Fruit fly (Drosophila melanogaster) whole organism, embryonic: ENCODE data around the gene RpS7.

ENCODE experiments used
- Awh ChIP-seq: fragments of 200-800 bp; sonication (Bioruptor generic); IDR thresholded peaks from 2 replicates; pipeline ENCODE4, ENCODE4 v1.3.6; 2022; ENCODE audit warnings: missing biosample characterization, missing genetic modification characterization
- Blimp-1 ChIP-seq: fragments of 200-800 bp; sonication (Bioruptor generic); optimal IDR thresholded peaks from 3 replicates; lab custom pipeline; 2018; ENCODE audit warnings: missing biosample characterization, missing genetic modification characterization, mild to moderate bottlenecking, moderate library complexity, missing genetic modification reagents
- CG10462 ChIP-seq: fragments of 200-800 bp; sonication (Bioruptor generic); optimal IDR thresholded peaks from 2 replicates; lab custom pipeline; 2016; ENCODE audit warnings: missing biosample characterization, missing genetic modification characterization
- CG10979 ChIP-seq: fragments of 200-800 bp; sonication (Bioruptor generic); optimal IDR thresholded peaks from 2 replicates; lab custom pipeline; 2018; ENCODE audit warnings: missing biosample characterization, mild to moderate bottlenecking, missing genetic modification characterization, moderate library complexity
- CG11504 ChIP-seq: fragments of 200-800 bp; sonication (Bioruptor generic); optimal IDR thresholded peaks from 3 replicates; lab custom pipeline; 2019; ENCODE audit warnings: missing biosample characterization, mild to moderate bottlenecking, missing genetic modification characterization, moderate library complexity
- CG12391 ChIP-seq: fragments of 200-800 bp; sonication (Bioruptor generic); optimal IDR thresholded peaks from 3 replicates; lab custom pipeline; 2018; ENCODE audit warnings: missing biosample characterization, mild to moderate bottlenecking, missing genetic modification characterization, moderate library complexity
- CG13775 ChIP-seq: fragments of 200-800 bp; sonication (Bioruptor generic); optimal IDR thresholded peaks from 3 replicates; lab custom pipeline; 2017; ENCODE audit warnings: missing biosample characterization, mild to moderate bottlenecking, missing genetic modification characterization
- CG14710 ChIP-seq: fragments of 200-800 bp; sonication (Bioruptor generic); optimal IDR thresholded peaks from 3 replicates; lab custom pipeline; 2019; ENCODE audit warnings: missing biosample characterization, mild to moderate bottlenecking, missing genetic modification characterization, moderate library complexity
- CG16863 ChIP-seq: fragments of 200-800 bp; sonication (Bioruptor generic); optimal IDR thresholded peaks from 3 replicates; lab custom pipeline; 2016; ENCODE audit warnings: missing biosample characterization, missing genetic modification characterization
- CG17359 ChIP-seq: fragments of 200-800 bp; sonication (Bioruptor generic); optimal IDR thresholded peaks from 3 replicates; lab custom pipeline; 2018; ENCODE audit warnings: missing biosample characterization, mild to moderate bottlenecking, missing genetic modification characterization, moderate library complexity
- CG17361 ChIP-seq: fragments of 200-800 bp; sonication (Bioruptor generic); IDR thresholded peaks from 3 replicates; pipeline ENCODE4 v1.3.6; 2022; ENCODE audit warnings: missing biosample characterization, missing genetic modification characterization
- CG17568 ChIP-seq: fragments of 200-800 bp; sonication (Bioruptor generic); optimal IDR thresholded peaks from 2 replicates; lab custom pipeline; 2018; ENCODE audit warnings: missing biosample characterization, mild to moderate bottlenecking, missing genetic modification characterization, moderate library complexity
- CG2129 ChIP-seq: fragments of 200-800 bp; sonication (Bioruptor generic); IDR thresholded peaks from 2 replicates; pipeline ENCODE4 v1.3.6; 2022; ENCODE audit warnings: missing biosample characterization, missing genetic modification characterization; ENCODE audit not compliant: partially characterized antibody
- CG2202 ChIP-seq: fragments of 200-800 bp; sonication (Bioruptor generic); optimal IDR thresholded peaks from 2 replicates; lab custom pipeline; 2018; ENCODE audit warnings: missing biosample characterization, mild to moderate bottlenecking, missing genetic modification characterization
- CG2712 ChIP-seq: fragments of 200-800 bp; optimal IDR thresholded peaks from 3 replicates; lab custom pipeline; 2019; ENCODE audit warnings: missing biosample characterization, mild to moderate bottlenecking, missing genetic modification characterization, moderate library complexity
- CG30431 ChIP-seq: fragments of 200-800 bp; sonication (Bioruptor generic); optimal IDR thresholded peaks from 2 replicates; lab custom pipeline; 2017; ENCODE audit warnings: missing biosample characterization, missing genetic modification characterization
- CG32772 ChIP-seq: fragments of 200-800 bp; sonication (Bioruptor generic); IDR thresholded peaks from 2 replicates; pipeline ENCODE4 v1.3.6; 2022; ENCODE audit warnings: missing biosample characterization, missing genetic modification characterization
- CG4424 ChIP-seq: fragments of 200-800 bp; sonication (Bioruptor generic); optimal IDR thresholded peaks from 3 replicates; lab custom pipeline; 2016; ENCODE audit warnings: missing biosample characterization, missing genetic modification characterization
- CG4854 ChIP-seq: fragments of 200-800 bp; sonication (Bioruptor generic); optimal IDR thresholded peaks from 2 replicates; lab custom pipeline; 2016; ENCODE audit warnings: missing biosample characterization, missing genetic modification characterization, inconsistent platforms
- CG8388 ChIP-seq: fragments of 200-800 bp; sonication (Bioruptor generic); optimal IDR thresholded peaks from 2 replicates; lab custom pipeline; 2019; ENCODE audit warnings: missing biosample characterization, mild to moderate bottlenecking, missing genetic modification characterization, moderate library complexity
- CTCF ChIP-seq: fragments of 200-800 bp; sonication (Bioruptor generic); optimal IDR thresholded peaks from 2 replicates; lab custom pipeline; 2017; ENCODE audit warnings: missing biosample characterization, mild to moderate bottlenecking, missing genetic modification characterization, moderate library complexity
- Hmr ChIP-seq: fragments of 200-800 bp; sonication (Bioruptor generic); optimal IDR thresholded peaks from 3 replicates; lab custom pipeline; 2017; ENCODE audit warnings: mild to moderate bottlenecking, missing biosample characterization, missing genetic modification reagents, missing genetic modification characterization
- Jarid2 ChIP-seq: fragments of 200-800 bp; sonication (Bioruptor generic); optimal IDR thresholded peaks from 3 replicates; lab custom pipeline; 2017; ENCODE audit warnings: mild to moderate bottlenecking, missing biosample characterization, missing genetic modification reagents, missing genetic modification characterization
- Side ChIP-seq: fragments of 200-800 bp; sonication (Bioruptor generic); optimal IDR thresholded peaks from 2 replicates; lab custom pipeline; 2016; ENCODE audit warnings: missing biosample characterization, missing genetic modification characterization
- Sox100B ChIP-seq: fragments of 200-800 bp; sonication (Bioruptor generic); optimal IDR thresholded peaks from 3 replicates; lab custom pipeline; 2018; ENCODE audit warnings: missing biosample characterization, mild to moderate bottlenecking, missing genetic modification characterization
- Xrp1 ChIP-seq: fragments of 200-800 bp; sonication (Bioruptor generic); IDR thresholded peaks from 2 replicates; pipeline ENCODE4 v1.3.6; 2022; ENCODE audit warnings: missing biosample characterization, missing genetic modification characterization
- amos ChIP-seq: fragments of 200-800 bp; sonication (Bioruptor generic); IDR thresholded peaks from 2 replicates; pipeline ENCODE4 v1.3.6; 2022; ENCODE audit warnings: missing biosample characterization, missing genetic modification characterization; ENCODE audit not compliant: partially characterized antibody
- ash1 ChIP-seq: fragments of 200-800 bp; sonication (Bioruptor generic); optimal IDR thresholded peaks from 2 replicates; lab custom pipeline; 2018; ENCODE audit warnings: missing biosample characterization, mild to moderate bottlenecking, missing genetic modification characterization
- chinmo ChIP-seq: fragments of 200-800 bp; sonication (Bioruptor generic); IDR thresholded peaks from 4 replicates; pipeline ENCODE4 v1.3.6; 2022; ENCODE audit warnings: missing biosample characterization, missing genetic modification characterization; ENCODE audit not compliant: partially characterized antibody
- ci ChIP-seq: fragments of 200-800 bp; sonication (Bioruptor generic); IDR thresholded peaks from 3 replicates; pipeline ENCODE4 v1.3.6; 2022; ENCODE audit warnings: missing biosample characterization, missing genetic modification characterization
- corto ChIP-seq: fragments of 200-800 bp; sonication (Bioruptor generic); optimal IDR thresholded peaks from 2 replicates; lab custom pipeline; 2016; ENCODE audit warnings: missing biosample characterization, mild to moderate bottlenecking, missing genetic modification characterization, moderate library complexity
- crc ChIP-seq: fragments of 200-800 bp; sonication (Bioruptor generic); optimal IDR thresholded peaks from 2 replicates; lab custom pipeline; 2016; ENCODE audit warnings: missing biosample characterization, missing genetic modification characterization
- dmrt11E ChIP-seq: fragments of 200-800 bp; sonication (Bioruptor generic); optimal IDR thresholded peaks from 3 replicates; lab custom pipeline; 2018; ENCODE audit warnings: missing biosample characterization, mild to moderate bottlenecking, missing genetic modification characterization, moderate library complexity
- grau ChIP-seq: fragments of 200-800 bp; optimal IDR thresholded peaks from 3 replicates; lab custom pipeline; 2019; ENCODE audit warnings: missing biosample characterization, mild to moderate bottlenecking, missing genetic modification characterization, moderate library complexity
- gt ChIP-seq: fragments of 200-800 bp; sonication (Bioruptor generic); IDR thresholded peaks from 2 replicates; pipeline ENCODE4 v1.3.6; 2022; ENCODE audit warnings: missing biosample characterization, missing genetic modification characterization
- ham ChIP-seq: fragments of 200-800 bp; sonication (Bioruptor generic); IDR thresholded peaks from 2 replicates; pipeline ENCODE4 v1.3.6; 2022; ENCODE audit warnings: missing biosample characterization, missing genetic modification characterization
- insv ChIP-seq, 2 experiments: fragments of 200-800 bp; sonication (Bioruptor generic); optimal IDR thresholded peaks; 3 replicates each; lab custom pipeline; 2016 to 2018; ENCODE audit warnings: missing biosample characterization in 2 of 2, missing genetic modification characterization in 2 of 2
- lov ChIP-seq, 2 experiments: fragments of 200-800 bp in 1 of 2; fragments of >200 bp in 1 of 2; sonication (Bioruptor generic) in 1 of 2; IDR thresholded peaks in 1 of 2; optimal IDR thresholded peaks in 1 of 2; 2 replicates in 1 of 2; 3 replicates in 1 of 2; pipeline versions ENCODE4 v1.3.6 to Lab custom; 2017 to 2022; ENCODE audit warnings: missing biosample characterization in 1 of 2, missing genetic modification characterization in 1 of 2
- nmo ChIP-seq: fragments of 200-800 bp; sonication (Bioruptor generic); optimal IDR thresholded peaks from 2 replicates; lab custom pipeline; 2018; ENCODE audit warnings: missing biosample characterization, mild to moderate bottlenecking, missing genetic modification characterization, moderate library complexity
- onecut ChIP-seq: fragments of 200-800 bp; sonication (Bioruptor generic); IDR thresholded peaks from 2 replicates; pipeline ENCODE4 v1.3.6; 2022; ENCODE audit warnings: missing biosample characterization, missing genetic modification characterization
- prd ChIP-seq, 3 experiments: fragments of >200 bp in 2 of 3; fragments of 200-800 bp in 1 of 3; sonication (Bioruptor generic) in 1 of 3; optimal IDR thresholded peaks in 2 of 3; IDR thresholded peaks in 1 of 3; 2 replicates in 2 of 3; 3 replicates in 1 of 3; pipeline versions ENCODE4 v1.3.6 to Lab custom; 2017 to 2022; ENCODE audit warnings: missing biosample characterization in 1 of 3, missing genetic modification characterization in 1 of 3
- sens ChIP-seq: fragments of 200-800 bp; sonication (Bioruptor generic); peaks from one replicate; lab custom pipeline; 2016; ENCODE audit warnings: missing biosample characterization, missing genetic modification characterization
- sug ChIP-seq: fragments of 200-800 bp; optimal IDR thresholded peaks from 2 replicates; lab custom pipeline; 2019; ENCODE audit warnings: missing biosample characterization, mild to moderate bottlenecking, missing genetic modification characterization, moderate library complexity
- tap ChIP-seq: fragments of 200-800 bp; optimal IDR thresholded peaks from 3 replicates; lab custom pipeline; 2019; ENCODE audit warnings: missing biosample characterization, mild to moderate bottlenecking, missing genetic modification characterization, moderate library complexity
- unpg ChIP-seq: fragments of 200-800 bp; sonication (Bioruptor generic); optimal IDR thresholded peaks from 3 replicates; lab custom pipeline; 2018; ENCODE audit warnings: missing biosample characterization, mild to moderate bottlenecking, missing genetic modification characterization, moderate library complexity
- vvl ChIP-seq: fragments of 200-800 bp; sonication (Bioruptor generic); IDR thresholded peaks from 2 replicates; pipeline ENCODE4 v1.3.6; 2022; ENCODE audit warnings: missing biosample characterization, missing genetic modification characterization

RpS7 gene

dm6 chr3R:30256233-30256632 is 47.4 kb upstream of the RpS7 start (continued):
- TF ChIP-seq Hmr (GFP tag; lab: Kevin White, UChicago) (no peak), sens (peak; percentile 73), nmo (peak; percentile 6), CG2712 (tag; lab: Kevin White, UChicago) (peak; percentile 22), CG16863 (no peak), vvl (GFP tag; lab: Robert Waterston, UW) (peak; percentile 34; the same call in 1 of the 2 replicates), ci (GFP tag; lab: Robert Waterston, UW) (0 out of 3 replicates have a peak, but pooled peaks have one; percentile 21), Jarid2 (GFP tag; lab: Kevin White, UChicago) (no peak), CG32772 (GFP tag; lab: Robert Waterston, UW) (0 out of 2 replicates have a peak, but pooled peaks have one; percentile 21), ham (GFP tag; lab: Robert Waterston, UW) (no peak), chinmo (GFP tag; lab: Robert Waterston, UW) (no peak), dmrt11E (peak; percentile 30), Sox100B (GFP tag; lab: Kevin White, UChicago) (no peak), CG10979 (tag; lab: Kevin White, UChicago) (peak; percentile 7), CG2129 (no peak), Xrp1 (GFP tag; lab: Robert Waterston, UW) (0 out of 2 replicates have a peak, but pooled peaks have one; percentile 23), grau (tag; lab: Kevin White, UChicago) (no peak), amos (GFP tag; lab: Robert Waterston, UW) (no peak), CG11504 (tag; lab: Kevin White, UChicago) (peak; percentile 16), prd (optimal IDR thresholded peaks at IDR 0.05; lab: Kevin White, UChicago) (no peak), prd (GFP tag; IDR thresholded peaks at IDR 0.05; lab: Robert Waterston, UW) (peak; percentile 41; the same call in 1 of the 3 replicates), CTCF (GFP tag; lab: Kevin White, UChicago) (no peak), insv (GFP tag; optimal IDR thresholded peaks at IDR 0.05; lab: Kevin White, UChicago) (no peak), CG17361 (GFP tag; lab: Robert Waterston, UW) (0 out of 3 replicates have a peak, but pooled peaks have one; percentile 19), CG2202 (tag; lab: Kevin White, UChicago) (no peak)

- TF ChIP-seq sug (tag; lab: Kevin White, UChicago) (no peak), crc (GFP tag; lab: Kevin White, UChicago) (no peak), CG14710 (tag; lab: Kevin White, UChicago) (peak; percentile 26), CG8388 (peak; percentile 15), CG12391 (peak; percentile 14), unpg (peak; percentile 21), Side (GFP tag; lab: Kevin White, UChicago) (no peak), CG4424 (GFP tag; lab: Kevin White, UChicago) (peak; percentile 17), gt (GFP tag; lab: Robert Waterston, UW) (0 out of 2 replicates have a peak, but pooled peaks have one; percentile 18), CG11504 (tag; lab: Kevin White, UChicago) (peak; percentile 1), lov (optimal IDR thresholded peaks at IDR 0.05; lab: Kevin White, UChicago) (no peak), lov (GFP tag; IDR thresholded peaks at IDR 0.05; lab: Robert Waterston, UW) (0 out of 3 replicates have a peak, but pooled peaks have one; percentile 65), CG17359 (tag; lab: Kevin White, UChicago) (no peak), Blimp-1 (GFP tag; lab: Kevin White, UChicago) (peak; percentile 7), ash1 (no peak), CG10979 (tag; lab: Kevin White, UChicago) (peak; percentile 44), CG4854 (GFP tag; lab: Kevin White, UChicago) (no peak), onecut (no peak), CG30431 (GFP tag; lab: Kevin White, UChicago) (no peak), Awh (GFP tag; lab: Robert Waterston, UW) (0 out of 2 replicates have a peak, but pooled peaks have one; percentile 25), CG10462 (no peak), tap (tag; lab: Kevin White, UChicago) (no peak), corto (peak; percentile 87), CG13775 (GFP tag; lab: Kevin White, UChicago) (no peak), CG17568 (GFP tag; lab: Kevin White, UChicago) (peak; percentile 63), insv (GFP tag; optimal IDR thresholded peaks at IDR 0.05; lab: Kevin White, UChicago) (no peak)
Measured at dm6 chr3R:30255255-30256121, 46.7 kb upstream of the RpS7 start.
